Fruit fly (Drosophila melanogaster): Measurements from ENCODE around the gene Spn77Ba.

Spn77Ba gene

dm6 chr3L:20302081-20302630 lies 14.8 kb upstream of the Spn77Ba start, which contains the start of gene Pex23 (continued):
- peak; percentile 79 for TF ChIP-seq CG4820 (GFP tag; optimal IDR thresholded peaks at IDR 0.05)
- peak; percentile 65 for TF ChIP-seq Deaf1 (tag; optimal IDR thresholded peaks at IDR 0.05)
- no peak for TF ChIP-seq CrebB (tag; optimal IDR thresholded peaks at IDR 0.05)
- TF ChIP-seq CG9215 (GFP tag; IDR thresholded peaks at IDR 0.05) = peak; percentile 84
- TF ChIP-seq pho (GFP tag; optimal IDR thresholded peaks at IDR 0.05) = peak; percentile 77
- peak in 1 of 2 experiments; percentile 73 for TF ChIP-seq crp (GFP tag; optimal IDR thresholded peaks at IDR 0.05)
- TF ChIP-seq mirr (GFP tag; optimal IDR thresholded peaks at IDR 0.05) = no peak
- TF ChIP-seq CG16863 (GFP tag; optimal IDR thresholded peaks at IDR 0.05) = peak; percentile 45
- peak; percentile 73 for TF ChIP-seq kay (GFP tag; optimal IDR thresholded peaks at IDR 0.05)
- TF ChIP-seq Rx (GFP tag; IDR thresholded peaks at IDR 0.05) = peak; percentile 75
- TF ChIP-seq Vsx1 (GFP tag; optimal IDR thresholded peaks at IDR 0.05) = no peak
- TF ChIP-seq her (GFP tag; optimal IDR thresholded peaks at IDR 0.05) = no peak
- TF ChIP-seq CG17359 (tag; optimal IDR thresholded peaks at IDR 0.05) = peak; percentile 82
- peak; percentile 90 for TF ChIP-seq Abd-B (GFP tag; optimal IDR thresholded peaks at IDR 0.05)
- peak; percentile 89 for TF ChIP-seq phol (tag; optimal IDR thresholded peaks at IDR 0.05)
- TF ChIP-seq slbo (GFP tag; IDR thresholded peaks at IDR 0.05) = peak; percentile 91
- no peak for TF ChIP-seq CG1233 (GFP tag; optimal IDR thresholded peaks at IDR 0.05)
- TF ChIP-seq cwo (GFP tag; optimal IDR thresholded peaks at IDR 0.05) = peak; percentile 41
- peak; percentile 64 for TF ChIP-seq Atf6 (GFP tag; IDR thresholded peaks at IDR 0.05)
- TF ChIP-seq H15 (GFP tag; IDR thresholded peaks at IDR 0.05) = peak; percentile 70; the same call in 2 of the 3 replicates
- TF ChIP-seq Hr3 (GFP tag; optimal IDR thresholded peaks at IDR 0.05) = peak; percentile 88
- peak; percentile 68 for TF ChIP-seq Oli (tag; optimal IDR thresholded peaks at IDR 0.05)
- TF ChIP-seq CG3995 (GFP tag; optimal IDR thresholded peaks at IDR 0.05) = no peak
- peak; percentile 55; the same call in 1 of the 2 replicates for TF ChIP-seq ttk (GFP tag; IDR thresholded peaks at IDR 0.05)
- peak; percentile 51 for TF ChIP-seq Bteb2 (GFP tag; optimal IDR thresholded peaks at IDR 0.05)
- peak; percentile 82 for TF ChIP-seq CG14441 (GFP tag; IDR thresholded peaks at IDR 0.05)
- peak; percentile 48 for TF ChIP-seq Usf (GFP tag; optimal IDR thresholded peaks at IDR 0.05)
- peak; percentile 80 to 90 for TF ChIP-seq dpn (GFP tag; optimal IDR thresholded peaks at IDR 0.05)
- peak; percentile 81 for TF ChIP-seq Lhr (GFP tag; optimal IDR thresholded peaks at IDR 0.05)
- peak; percentile 88 for TF ChIP-seq zen2 (GFP tag; IDR thresholded peaks at IDR 0.05; ENCODE audit: partially characterized antibody)
- TF ChIP-seq row (GFP tag; IDR thresholded peaks at IDR 0.05) = peak; percentile 96
- TF ChIP-seq CG32767 (GFP tag; IDR thresholded peaks at IDR 0.05) = peak; percentile 38; the same call in 1 of the 2 replicates
- TF ChIP-seq hth (optimal IDR thresholded peaks at IDR 0.05) = no peak
- TF ChIP-seq CG8281 (tag; optimal IDR thresholded peaks at IDR 0.05) = peak; percentile 20
- no peak for TF ChIP-seq crol (GFP tag; IDR thresholded peaks at IDR 0.05)
- TF ChIP-seq cato (GFP tag; optimal IDR thresholded peaks at IDR 0.05; ENCODE audit: borderline replicate concordance) = peak; percentile 67
- peak; percentile 98 for TF ChIP-seq CG34224 (GFP tag; IDR thresholded peaks at IDR 0.05; ENCODE audit: partially characterized antibody)
- peak; percentile 47; the same call in 1 of the 2 replicates for TF ChIP-seq ro (GFP tag; IDR thresholded peaks at IDR 0.05)
- TF ChIP-seq luna (GFP tag; optimal IDR thresholded peaks at IDR 0.05) = peak; percentile 63
- peak; percentile 71 for TF ChIP-seq MESR4 (GFP tag; optimal IDR thresholded peaks at IDR 0.05)
- peak; percentile 60 for TF ChIP-seq Fer2 (tag; optimal IDR thresholded peaks at IDR 0.05)
- TF ChIP-seq Dad (GFP tag; optimal IDR thresholded peaks at IDR 0.05) = peak; percentile 80
- peak; percentile 87 for TF ChIP-seq Ptx1 (GFP tag; IDR thresholded peaks at IDR 0.05)
- TF ChIP-seq CG1832 (GFP tag; optimal IDR thresholded peaks at IDR 0.05) = no peak
- TF ChIP-seq Oaz (GFP tag; IDR thresholded peaks at IDR 0.05) = peak; percentile 64
- TF ChIP-seq Trl (optimal IDR thresholded peaks at IDR 0.05) = no peak
- TF ChIP-seq Trl (GFP tag; optimal IDR thresholded peaks at IDR 0.05) = peak; percentile 65
- TF ChIP-seq eve (GFP tag; optimal IDR thresholded peaks at IDR 0.05) = no peak
- TF ChIP-seq sisA (GFP tag; IDR thresholded peaks at IDR 0.05) = peak; percentile 81
- peak; percentile 77 for TF ChIP-seq CG16815 (GFP tag; optimal IDR thresholded peaks at IDR 0.05)
- peak; percentile 82 for TF ChIP-seq CG3847 (GFP tag; IDR thresholded peaks at IDR 0.05)
